Worm (Caenorhabditis elegans) whole organism, young adult: ENCODE results near the gene polh-1.

Source experiments
- B0261.1 ChIP-seq: sonication (generic microtip); optimal IDR thresholded peaks from 2 replicates; lab custom pipeline; 2016; ENCODE audit warnings: mild to moderate bottlenecking, missing genetic modification characterization, moderate library complexity, missing compliant biosample characterization
- F33H1.4 ChIP-seq: fragments of 200-800 bp; sonication (Bioruptor generic); IDR thresholded peaks from 2 replicates; pipeline ENCODE4 v1.3.6; 2022; ENCODE audit warnings: missing genetic modification reagents, missing genetic modification characterization, missing compliant biosample characterization
- F37B4.10 ChIP-seq: fragments of 200-800 bp; sonication (Bioruptor generic); IDR thresholded peaks from 2 replicates; pipeline ENCODE4 v1.3.6; 2022; ENCODE audit warnings: missing genetic modification characterization, missing compliant biosample characterization
- F52B5.7 ChIP-seq: sonication (generic microtip); optimal IDR thresholded peaks from 2 replicates; lab custom pipeline; 2016; ENCODE audit warnings: mild to moderate bottlenecking, missing genetic modification characterization, missing compliant biosample characterization
- K11D2.4 ChIP-seq: fragments of 200-800 bp; sonication (Bioruptor generic); IDR thresholded peaks from 2 replicates; pipeline ENCODE4 v1.3.6; 2022; ENCODE audit warnings: missing genetic modification reagents, missing genetic modification characterization, missing compliant biosample characterization
- K12H6.12 ChIP-seq: fragments of 200-800 bp; sonication (Bioruptor generic); optimal IDR thresholded peaks from 2 replicates; lab custom pipeline; 2018; ENCODE audit warnings: mild to moderate bottlenecking, missing genetic modification characterization, missing compliant biosample characterization
- T07F8.4 ChIP-seq: sonication (generic microtip); optimal IDR thresholded peaks from 2 replicates; lab custom pipeline; 2016; ENCODE audit warnings: mild to moderate bottlenecking, missing genetic modification characterization, moderate library complexity, missing compliant biosample characterization
- Y53G8AR.9 ChIP-seq: fragments of 200-800 bp; sonication (Bioruptor generic); conservative IDR thresholded peaks from 2 replicates; pipeline ENCODE4 v1.3.6; 2022; ENCODE audit warnings: missing genetic modification reagents, missing genetic modification characterization, missing compliant biosample characterization
- Y95B8A.8 ChIP-seq: fragments of 200-800 bp; sonication (Bioruptor generic); IDR thresholded peaks from 2 replicates; pipeline ENCODE4 v1.3.6; 2022; ENCODE audit warnings: missing genetic modification reagents, missing genetic modification characterization, missing compliant biosample characterization
- akir-1 ChIP-seq: fragments of 200-800 bp; sonication (Bioruptor generic); optimal IDR thresholded peaks from 2 replicates; lab custom pipeline; 2018; ENCODE audit warnings: mild to moderate bottlenecking, missing genetic modification characterization, moderate library complexity, missing compliant biosample characterization
- aptf-2 ChIP-seq: fragments of 200-800 bp; sonication (Bioruptor generic); conservative IDR thresholded peaks from 2 replicates; pipeline ENCODE4 v1.3.6; 2022; ENCODE audit warnings: missing genetic modification reagents, missing genetic modification characterization, missing compliant biosample characterization
- aptf-3 ChIP-seq: fragments of 200-800 bp; sonication (Bioruptor generic); IDR thresholded peaks from 2 replicates; pipeline ENCODE4 v1.3.6; 2022; ENCODE audit warnings: missing genetic modification characterization, missing compliant biosample characterization
- atf-7 ChIP-seq: sonication (generic microtip); optimal IDR thresholded peaks from 2 replicates; lab custom pipeline; 2017; ENCODE audit warnings: mild to moderate bottlenecking, missing genetic modification characterization, missing compliant biosample characterization
- athp-1 ChIP-seq: sonication (generic microtip); optimal IDR thresholded peaks from 2 replicates; lab custom pipeline; 2017; ENCODE audit warnings: mild to moderate bottlenecking, missing genetic modification characterization, missing compliant biosample characterization
- attf-5 ChIP-seq: fragments of 200-800 bp; sonication (Bioruptor generic); optimal IDR thresholded peaks from 2 replicates; lab custom pipeline; 2018; ENCODE audit warnings: mild to moderate bottlenecking, missing genetic modification characterization, missing compliant biosample characterization
- bed-2 ChIP-seq: fragments of 200-800 bp; sonication (Bioruptor generic); IDR thresholded peaks from 2 replicates; pipeline ENCODE4 v1.3.6; 2022; ENCODE audit warnings: missing genetic modification reagents, missing genetic modification characterization, missing compliant biosample characterization
- ceh-27 ChIP-seq: fragments of 200-800 bp; sonication (Bioruptor generic); optimal IDR thresholded peaks from 2 replicates; lab custom pipeline; 2018; ENCODE audit warnings: mild to moderate bottlenecking, missing genetic modification characterization, moderate library complexity, missing compliant biosample characterization
- ceh-91 ChIP-seq: fragments of 200-800 bp; sonication (Bioruptor generic); IDR thresholded peaks from 2 replicates; pipeline ENCODE4 v1.3.6; 2022; ENCODE audit warnings: missing genetic modification reagents, missing genetic modification characterization, missing compliant biosample characterization
- chd-7 ChIP-seq: sonication (generic microtip); optimal IDR thresholded peaks from 2 replicates; lab custom pipeline; 2016; ENCODE audit warnings: mild to moderate bottlenecking, missing genetic modification characterization, moderate library complexity, missing compliant biosample characterization
- dox-1 ChIP-seq: fragments of 200-800 bp; sonication (Bioruptor generic); IDR thresholded peaks from 2 replicates; pipeline ENCODE4 v1.3.6; 2022; ENCODE audit warnings: missing genetic modification reagents, missing genetic modification characterization, missing compliant biosample characterization
- egl-44 ChIP-seq: fragments of 200-800 bp; sonication (Bioruptor generic); IDR thresholded peaks from 2 replicates; pipeline ENCODE4 v1.3.6; 2022; ENCODE audit warnings: missing genetic modification reagents, missing genetic modification characterization, missing compliant biosample characterization
- egrh-3 ChIP-seq: fragments of 200-800 bp; sonication (Bioruptor generic); IDR thresholded peaks from 2 replicates; pipeline ENCODE4 v1.3.6; 2022; ENCODE audit warnings: missing genetic modification reagents, missing genetic modification characterization, missing compliant biosample characterization
- ekl-4 ChIP-seq: fragments of 200-800 bp; sonication (Bioruptor generic); IDR thresholded peaks from 2 replicates; pipeline ENCODE4 v1.3.6; 2022; ENCODE audit warnings: missing genetic modification reagents, missing genetic modification characterization, missing compliant biosample characterization
- gei-17 ChIP-seq: fragments of 200-800 bp; sonication (Bioruptor generic); optimal IDR thresholded peaks from 2 replicates; lab custom pipeline; 2018; ENCODE audit warnings: mild to moderate bottlenecking, missing genetic modification characterization, missing compliant biosample characterization
- hmg-20 ChIP-seq: fragments of 200-800 bp; sonication (Bioruptor generic); IDR thresholded peaks from 2 replicates; pipeline ENCODE4 v1.3.6; 2022; ENCODE audit warnings: missing genetic modification reagents, missing genetic modification characterization, missing compliant biosample characterization
- lin-26 ChIP-seq: fragments of 200-800 bp; sonication (Bioruptor generic); IDR thresholded peaks from 2 replicates; pipeline ENCODE4 v1.3.6; 2022; ENCODE audit warnings: missing genetic modification reagents, missing genetic modification characterization, missing compliant biosample characterization
- lin-40 ChIP-seq: sonication (generic microtip); optimal IDR thresholded peaks from 2 replicates; lab custom pipeline; 2016; ENCODE audit warnings: missing genetic modification characterization, mild to moderate bottlenecking, missing compliant biosample characterization, missing genotype, missing genetic modification reagents
- lir-1 ChIP-seq: fragments of 200-800 bp; sonication (Bioruptor generic); conservative IDR thresholded peaks from 2 replicates; pipeline ENCODE4 v1.3.6; 2022; ENCODE audit warnings: missing genetic modification reagents, missing genetic modification characterization, missing compliant biosample characterization
- madf-10 ChIP-seq: sonication (generic microtip); optimal IDR thresholded peaks from 2 replicates; lab custom pipeline; 2016; ENCODE audit warnings: mild to moderate bottlenecking, missing genetic modification characterization, missing compliant biosample characterization
- madf-6 ChIP-seq: fragments of 200-800 bp; sonication (Bioruptor generic); IDR thresholded peaks from 2 replicates; pipeline ENCODE4 v1.3.6; 2022; ENCODE audit warnings: missing genetic modification reagents, missing genetic modification characterization, missing compliant biosample characterization
- madf-8 ChIP-seq: fragments of 200-800 bp; sonication (Bioruptor generic); conservative IDR thresholded peaks from 2 replicates; pipeline ENCODE4 v1.3.6; 2022; ENCODE audit warnings: missing genetic modification reagents, missing genetic modification characterization, missing compliant biosample characterization
- mcd-1 ChIP-seq: fragments of 200-800 bp; sonication (Bioruptor generic); IDR thresholded peaks from 2 replicates; pipeline ENCODE4 v1.3.6; 2022; ENCODE audit warnings: missing genetic modification reagents, missing genetic modification characterization, missing compliant biosample characterization
- nhr-80 ChIP-seq: sonication (generic microtip); optimal IDR thresholded peaks from 2 replicates; lab custom pipeline; 2016; ENCODE audit warnings: missing genetic modification characterization, missing compliant biosample characterization
- nhr-90 ChIP-seq: sonication (generic microtip); optimal IDR thresholded peaks from 2 replicates; lab custom pipeline; 2016; ENCODE audit warnings: missing genotype, mild to moderate bottlenecking, missing genetic modification characterization, missing compliant biosample characterization
- pbrm-1 ChIP-seq: fragments of 200-800 bp; sonication (Bioruptor generic); IDR thresholded peaks from 2 replicates; pipeline ENCODE4 v1.3.6; 2022; ENCODE audit warnings: missing genetic modification reagents, missing genetic modification characterization, missing compliant biosample characterization
- rcor-1 ChIP-seq: fragments of 200-800 bp; sonication (Bioruptor generic); IDR thresholded peaks from 2 replicates; pipeline ENCODE4 v1.3.6; 2022; ENCODE audit warnings: missing genetic modification reagents, missing genetic modification characterization, missing compliant biosample characterization
- repo-1 ChIP-seq: sonication (generic microtip); optimal IDR thresholded peaks from 2 replicates; lab custom pipeline; 2017; ENCODE audit warnings: mild to moderate bottlenecking, missing genetic modification characterization, missing compliant biosample characterization
- sea-2 ChIP-seq: fragments of 200-800 bp; sonication (Bioruptor generic); IDR thresholded peaks from 2 replicates; pipeline ENCODE4 v1.3.6; 2022; ENCODE audit warnings: missing genetic modification characterization, missing compliant biosample characterization
- snpc-1.1 ChIP-seq: sonication (generic microtip); optimal IDR thresholded peaks from 2 replicates; lab custom pipeline; 2017; ENCODE audit warnings: missing genetic modification characterization, mild to moderate bottlenecking, missing compliant biosample characterization, antibody characterized with exemption, moderate library complexity, missing genotype, missing genetic modification reagents; ENCODE audit not compliant: insufficient read depth
- snpc-3.4 ChIP-seq: sonication (generic microtip); optimal IDR thresholded peaks from 2 replicates; lab custom pipeline; 2017; ENCODE audit warnings: missing genetic modification characterization, mild to moderate bottlenecking, missing compliant biosample characterization, antibody characterized with exemption, moderate library complexity, missing genotype, missing genetic modification reagents
- somi-1 ChIP-seq: fragments of 200-800 bp; sonication (Bioruptor generic); optimal IDR thresholded peaks from 2 replicates; lab custom pipeline; 2018; ENCODE audit warnings: mild to moderate bottlenecking, missing genetic modification characterization, missing compliant biosample characterization
- zfh-2 ChIP-seq: fragments of 200-800 bp; sonication (Bioruptor generic); conservative IDR thresholded peaks from 2 replicates; pipeline ENCODE4 v1.3.6; 2022; ENCODE audit warnings: missing genetic modification reagents, missing genetic modification characterization, missing compliant biosample characterization
- ztf-18 ChIP-seq: sonication (generic microtip); optimal IDR thresholded peaks from 2 replicates; lab custom pipeline; 2016; ENCODE audit warnings: missing genotype, mild to moderate bottlenecking, missing genetic modification characterization, missing compliant biosample characterization
- ztf-26 ChIP-seq: sonication (generic microtip); optimal IDR thresholded peaks from 2 replicates; lab custom pipeline; 2017; ENCODE audit warnings: missing genetic modification characterization, missing compliant biosample characterization
- ztf-28 ChIP-seq: fragments of 200-800 bp; sonication (Bioruptor generic); IDR thresholded peaks from 2 replicates; pipeline ENCODE4 v1.3.6; 2022; ENCODE audit warnings: missing genetic modification reagents, missing genetic modification characterization, missing compliant biosample characterization
- ztf-3 ChIP-seq: fragments of 200-800 bp; sonication (Bioruptor generic); optimal IDR thresholded peaks from 2 replicates; lab custom pipeline; 2018; ENCODE audit warnings: mild to moderate bottlenecking, missing genetic modification characterization, missing compliant biosample characterization
- ztf-6 ChIP-seq: fragments of 200-800 bp; sonication (Bioruptor generic); IDR thresholded peaks from 2 replicates; pipeline ENCODE4 v1.3.6; 2022; ENCODE audit warnings: missing genetic modification reagents, missing genetic modification characterization, missing compliant biosample characterization

Gene polh-1

DNA sequence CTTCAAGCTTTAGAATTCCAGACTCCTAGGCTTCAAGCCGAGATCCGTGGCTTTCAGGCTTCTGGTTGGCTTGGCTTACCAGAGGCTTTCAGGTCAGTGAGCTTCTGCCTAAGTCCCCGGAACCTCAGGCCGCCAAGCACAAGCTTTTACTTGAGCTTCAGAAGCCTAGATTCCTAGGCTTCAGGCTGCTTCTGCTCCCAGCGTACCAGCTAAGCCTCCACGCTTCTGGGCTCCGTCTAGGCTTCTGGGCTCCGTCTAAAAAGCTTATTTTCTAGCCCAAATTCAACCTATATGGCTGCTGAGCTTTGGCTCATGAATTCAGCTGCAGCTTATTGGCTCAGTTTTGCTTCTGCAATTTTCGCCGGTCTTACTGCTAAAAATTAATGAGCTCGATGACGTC, 24.3 kb downstream of the polh-1 start:
- no peak for TF ChIP-seq snpc-3.4
- no peak for TF ChIP-seq aptf-3
- no peak for TF ChIP-seq F33H1.4
- TF ChIP-seq madf-6 (GFP tag; lab: Robert Waterston, UW) = no peak
- no peak for TF ChIP-seq hmg-20
- TF ChIP-seq ceh-91 = no peak

DNA sequence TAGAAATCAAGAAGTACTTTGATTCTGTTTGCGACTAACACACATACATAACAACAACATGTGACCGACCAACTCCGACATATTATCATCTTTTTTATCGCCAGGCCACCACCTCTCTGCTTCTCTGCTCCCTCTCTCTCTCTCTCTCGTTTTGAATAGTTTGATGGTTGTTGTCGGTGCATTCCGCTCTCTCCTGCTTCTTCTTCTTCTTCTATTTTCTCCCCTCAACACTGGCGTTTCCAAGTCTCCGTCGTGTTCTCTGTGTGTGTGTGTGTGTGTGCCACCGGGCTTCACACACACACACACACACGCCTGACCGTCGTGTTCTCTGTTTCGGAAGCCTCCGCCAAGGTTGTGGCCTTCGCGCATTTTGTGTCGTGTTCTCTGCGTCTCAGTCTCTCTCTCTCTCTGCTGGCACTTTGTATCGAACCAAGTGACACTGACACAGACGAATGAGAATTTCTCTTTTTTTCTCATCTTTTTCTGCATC, 25.0 kb downstream of the polh-1 start:
- TF ChIP-seq ekl-4 (GFP tag; lab: Robert Waterston, UW) = 0 out of 2 replicates have a peak, but pooled peaks have one; percentile 55
- TF ChIP-seq sea-2 (GFP tag; lab: Robert Waterston, UW) = 0 out of 2 replicates have a peak, but pooled peaks have one; percentile 29
- TF ChIP-seq K12H6.12 (tag; lab: Kevin White, UChicago) = peak; percentile 93
- TF ChIP-seq chd-7 (tag; lab: Kevin White, UChicago) = peak; percentile 98
- peak; percentile 28; the same call in 1 of the 2 replicates for TF ChIP-seq rcor-1 (GFP tag; lab: Robert Waterston, UW)
- peak; percentile 97 for TF ChIP-seq ztf-26 (tag; lab: Kevin White, UChicago)
- peak; percentile 67 for TF ChIP-seq athp-1 (tag; lab: Kevin White, UChicago)
- TF ChIP-seq nhr-90 (tag; lab: Kevin White, UChicago) = peak; percentile 89
- TF ChIP-seq F52B5.7 (tag; lab: Kevin White, UChicago) = peak; percentile 37
- TF ChIP-seq somi-1 (GFP tag; lab: Kevin White, UChicago) = peak; percentile 99
- peak; percentile 71 for TF ChIP-seq repo-1 (tag; lab: Kevin White, UChicago)
- peak; percentile 97 for TF ChIP-seq zfh-2 (GFP tag; lab: Robert Waterston, UW)
- TF ChIP-seq ztf-18 = peak; percentile 61
- peak; percentile 84 for TF ChIP-seq gei-17 (GFP tag; lab: Kevin White, UChicago)
- peak; percentile 75 for TF ChIP-seq pbrm-1
- TF ChIP-seq dox-1 (GFP tag; lab: Robert Waterston, UW) = peak; percentile 86
- no peak for TF ChIP-seq aptf-2 (GFP tag; lab: Robert Waterston, UW)
- no peak for TF ChIP-seq ztf-28 (GFP tag; lab: Robert Waterston, UW)
- TF ChIP-seq akir-1 (GFP tag; lab: Kevin White, UChicago) = no peak
- 0 out of 2 replicates have a peak, but pooled peaks have one; percentile 77 for TF ChIP-seq lin-26 (GFP tag; lab: Robert Waterston, UW)
- TF ChIP-seq ztf-6 (GFP tag; lab: Robert Waterston, UW) = no peak
- no peak for TF ChIP-seq B0261.1
- peak; percentile 98 for TF ChIP-seq lin-40 (tag; lab: Kevin White, UChicago)
- peak; percentile 94 for TF ChIP-seq madf-10 (tag; lab: Kevin White, UChicago)
- peak; percentile 91 for TF ChIP-seq K11D2.4 (GFP tag; lab: Robert Waterston, UW)
- no peak for TF ChIP-seq madf-8 (GFP tag; lab: Robert Waterston, UW)
- peak; percentile 97 for TF ChIP-seq atf-7
- no peak for TF ChIP-seq madf-6 (GFP tag; lab: Robert Waterston, UW)
- peak; percentile 100 for TF ChIP-seq nhr-80 (tag; lab: Kevin White, UChicago)
- no peak for TF ChIP-seq Y95B8A.8 (GFP tag; lab: Robert Waterston, UW)
- TF ChIP-seq attf-5 (GFP tag; lab: Kevin White, UChicago) = peak; percentile 92
- no peak for TF ChIP-seq snpc-3.4
- TF ChIP-seq ztf-3 = peak; percentile 94
- peak; percentile 82 for TF ChIP-seq mcd-1 (GFP tag; lab: Robert Waterston, UW)
- TF ChIP-seq F37B4.10 (GFP tag; lab: Robert Waterston, UW) = 0 out of 2 replicates have a peak, but pooled peaks have one; percentile 76
- TF ChIP-seq aptf-3 = no peak
- TF ChIP-seq egrh-3 (GFP tag; lab: Robert Waterston, UW) = peak; percentile 61
- no peak for TF ChIP-seq snpc-1.1
- no peak for TF ChIP-seq Y53G8AR.9 (GFP tag; lab: Robert Waterston, UW)
- peak; percentile 55 for TF ChIP-seq T07F8.4
- no peak for TF ChIP-seq bed-2 (GFP tag; lab: Robert Waterston, UW)
- TF ChIP-seq ceh-27 (GFP tag; lab: Kevin White, UChicago) = peak; percentile 86
- peak; percentile 84 for TF ChIP-seq egl-44 (GFP tag; lab: Robert Waterston, UW)
- no peak; the same call in 1 of the 2 replicates for TF ChIP-seq lir-1 (GFP tag; lab: Robert Waterston, UW)
